Worm (Caenorhabditis elegans) whole organism, L1 larva: ENCODE data around the gene fmo-3.

Experiments used
- C34B4.2 ChIP-seq: sonication (generic microtip); optimal IDR thresholded peaks from 2 replicates; lab custom pipeline; 2017; ENCODE audit warnings: mild to moderate bottlenecking, missing genetic modification characterization, missing compliant biosample characterization
- ama-1 ChIP-seq: fragments of 150-350 bp; optimal IDR thresholded peaks from 2 replicates; lab custom pipeline; 2014
- blmp-1 ChIP-seq: fragments of 150-350 bp; optimal IDR thresholded peaks from 2 replicates; lab custom pipeline; 2014; ENCODE audit warnings: missing biosample characterization, missing genetic modification characterization
- efl-1 ChIP-seq, 4 experiments: fragments of 150-350 bp; optimal IDR thresholded peaks in 3 of 4; peaks in 1 of 4; 1 replicate in 1 of 4; 2 replicates in 3 of 4; lab custom pipeline; 2014; ENCODE audit warnings: missing biosample characterization in 2 of 4, missing genetic modification characterization in 2 of 4, missing genetic modification reagents in 2 of 4
- fkh-10 ChIP-seq: sonication (generic microtip); optimal IDR thresholded peaks from 2 replicates; lab custom pipeline; 2017; ENCODE audit warnings: missing biosample characterization, missing genetic modification reagents, missing genetic modification characterization
- mdl-1 ChIP-seq, 2 experiments: fragments of 150-350 bp; optimal IDR thresholded peaks; 2 replicates each; lab custom pipeline; 2014 to 2017; ENCODE audit warnings: missing biosample characterization in 2 of 2, missing genetic modification characterization in 2 of 2, inconsistent platforms in 1 of 2
- nhr-11 ChIP-seq: fragments of 150-350 bp; optimal IDR thresholded peaks from 2 replicates; lab custom pipeline; 2014; ENCODE audit warnings: missing biosample characterization, missing genetic modification characterization
- nhr-28 ChIP-seq: fragments of 150-350 bp; optimal IDR thresholded peaks from 2 replicates; lab custom pipeline; 2014; ENCODE audit warnings: missing biosample characterization, missing genetic modification characterization
- nhr-76 ChIP-seq: sonication (generic microtip); optimal IDR thresholded peaks from 2 replicates; lab custom pipeline; 2017; ENCODE audit warnings: missing biosample characterization, missing genetic modification characterization
- sox-4 ChIP-seq: sonication (generic microtip); optimal IDR thresholded peaks from 2 replicates; lab custom pipeline; 2016; ENCODE audit warnings: missing genetic modification characterization, missing compliant biosample characterization
- tlp-1 ChIP-seq: fragments of 150-350 bp; optimal IDR thresholded peaks from 2 replicates; lab custom pipeline; 2014; ENCODE audit warnings: missing biosample characterization, missing genetic modification characterization
- ztf-4 ChIP-seq: fragments of 150-350 bp; optimal IDR thresholded peaks from 2 replicates; lab custom pipeline; 2014; ENCODE audit warnings: missing biosample characterization, missing genetic modification characterization

ce11 chrIII:10714541-10714940 is 20.1 kb downstream of the fmo-3 start:
- TF ChIP-seq mdl-1 (tag; optimal IDR thresholded peaks at IDR 0.05; lab: Kevin White, UChicago) (no peak), nhr-11 (tag; lab: Kevin White, UChicago) (no peak), C34B4.2 (no peak), sox-4 (no peak), efl-1 (optimal IDR thresholded peaks at IDR 0.05; lab: Kevin White, UChicago) (no peak), efl-1 (GFP tag; optimal IDR thresholded peaks at IDR 0.05 in 1 of 2; lab: Kevin White, UChicago) (no peak), ztf-4 (tag; lab: Kevin White, UChicago) (no peak), fkh-10 (GFP tag; lab: Kevin White, UChicago) (no peak), nhr-28 (no peak), ama-1 (lab: Kevin White, UChicago) (no peak), tlp-1 (no peak), blmp-1 (tag; lab: Kevin White, UChicago) (no peak), nhr-76 (tag; lab: Kevin White, UChicago) (no peak)
